Fruit fly (Drosophila melanogaster) whole organism, embryonic: ENCODE data around the gene CG14696.

Experiments used
- Abd-B ChIP-seq: fragments of 200-800 bp; sonication (Bioruptor generic); optimal IDR thresholded peaks from 2 replicates; lab custom pipeline; 2018; ENCODE audit warnings: missing biosample characterization, mild to moderate bottlenecking, missing genetic modification characterization, moderate library complexity
- BtbVII ChIP-seq: fragments of 200-800 bp; sonication (Bioruptor generic); optimal IDR thresholded peaks from 3 replicates; lab custom pipeline; 2017; ENCODE audit warnings: missing biosample characterization, mild to moderate bottlenecking, missing genetic modification characterization
- CG12104 ChIP-seq: fragments of 200-800 bp; sonication (Bioruptor generic); optimal IDR thresholded peaks from 3 replicates; lab custom pipeline; 2016; ENCODE audit warnings: missing biosample characterization, missing genetic modification characterization
- CG1233 ChIP-seq: fragments of 200-800 bp; sonication (Bioruptor generic); optimal IDR thresholded peaks from 4 replicates; lab custom pipeline; 2018; ENCODE audit warnings: missing biosample characterization, mild to moderate bottlenecking, missing genetic modification characterization
- CG13123 ChIP-seq: fragments of 200-800 bp; sonication (Bioruptor generic); optimal IDR thresholded peaks from 2 replicates; lab custom pipeline; 2016; ENCODE audit warnings: missing biosample characterization, missing genetic modification characterization
- CG13894 ChIP-seq: fragments of 200-800 bp; sonication (Bioruptor generic); optimal IDR thresholded peaks from 3 replicates; lab custom pipeline; 2018; ENCODE audit warnings: missing biosample characterization, mild to moderate bottlenecking, missing genetic modification characterization, moderate library complexity
- CG14050 ChIP-seq: fragments of 200-800 bp; sonication (Bioruptor generic); IDR thresholded peaks from 3 replicates; pipeline ENCODE4 v1.3.6; 2022; ENCODE audit warnings: missing biosample characterization, missing genetic modification characterization
- CG15011 ChIP-seq: fragments of 200-800 bp; sonication (Bioruptor generic); optimal IDR thresholded peaks from 3 replicates; lab custom pipeline; 2018; ENCODE audit warnings: missing biosample characterization, mild to moderate bottlenecking, missing genetic modification characterization
- CG15514 ChIP-seq: fragments of 200-800 bp; sonication (Bioruptor generic); optimal IDR thresholded peaks from 3 replicates; lab custom pipeline; 2017; ENCODE audit warnings: missing biosample characterization, missing genetic modification characterization, mild to moderate bottlenecking, moderate library complexity, missing genetic modification reagents
- CG1647 ChIP-seq: fragments of 200-800 bp; sonication (Bioruptor generic); optimal IDR thresholded peaks from 3 replicates; lab custom pipeline; 2016; ENCODE audit warnings: missing biosample characterization, missing genetic modification characterization
- CG2889 ChIP-seq: fragments of 200-800 bp; sonication (Bioruptor generic); IDR thresholded peaks from 3 replicates; pipeline ENCODE4 v1.3.6; 2022; ENCODE audit warnings: missing biosample characterization, missing genetic modification characterization
- CG31441 ChIP-seq: fragments of 200-800 bp; sonication (Bioruptor generic); IDR thresholded peaks from 2 replicates; pipeline ENCODE4 v1.3.6; 2022; ENCODE audit warnings: missing biosample characterization, missing genetic modification characterization
- CG32772 ChIP-seq: fragments of 200-800 bp; sonication (Bioruptor generic); IDR thresholded peaks from 2 replicates; pipeline ENCODE4 v1.3.6; 2022; ENCODE audit warnings: missing biosample characterization, missing genetic modification characterization
- CG3281 ChIP-seq: fragments of 200-800 bp; sonication (Bioruptor generic); optimal IDR thresholded peaks from 3 replicates; lab custom pipeline; 2017; ENCODE audit warnings: missing biosample characterization, mild to moderate bottlenecking, missing genetic modification characterization
- CG34422 ChIP-seq: fragments of 200-800 bp; sonication (Bioruptor generic); IDR thresholded peaks from 3 replicates; pipeline ENCODE4 v1.3.6; 2022; ENCODE audit warnings: missing biosample characterization, missing genetic modification characterization
- CG3726 ChIP-seq: fragments of 200-800 bp; sonication (Bioruptor generic); IDR thresholded peaks from 3 replicates; pipeline ENCODE4, ENCODE4 v1.3.6; 2022; ENCODE audit warnings: missing biosample characterization, missing genetic modification characterization
- CG5953 ChIP-seq: fragments of 200-800 bp; sonication (Bioruptor generic); IDR thresholded peaks from 2 replicates; pipeline ENCODE4 v1.3.6; 2022; ENCODE audit warnings: missing biosample characterization, missing genetic modification characterization
- CG6254 ChIP-seq: fragments of 200-800 bp; sonication (Bioruptor generic); optimal IDR thresholded peaks from 3 replicates; lab custom pipeline; 2017; ENCODE audit warnings: mild to moderate bottlenecking, missing biosample characterization, missing genetic modification reagents, missing genetic modification characterization
- CG6813 ChIP-seq: fragments of 200-800 bp; sonication (Bioruptor generic); optimal IDR thresholded peaks from 2 replicates; lab custom pipeline; 2017; ENCODE audit warnings: missing biosample characterization, missing genetic modification characterization, mild to moderate bottlenecking, moderate library complexity, missing genetic modification reagents
- CG9727 ChIP-seq: fragments of 200-800 bp; sonication (Bioruptor generic); optimal IDR thresholded peaks from 3 replicates; lab custom pipeline; 2017; ENCODE audit warnings: missing biosample characterization, mild to moderate bottlenecking, missing genetic modification characterization
- CkIIα-i1 ChIP-seq: fragments of 200-800 bp; sonication (Bioruptor generic); IDR thresholded peaks from 2 replicates; pipeline ENCODE4 v1.3.6; 2022; ENCODE audit warnings: missing biosample characterization, missing genetic modification characterization
- Dek ChIP-seq: fragments of 200-800 bp; sonication (Bioruptor generic); optimal IDR thresholded peaks from 3 replicates; lab custom pipeline; 2019; ENCODE audit warnings: missing biosample characterization, mild to moderate bottlenecking, missing genetic modification characterization, moderate library complexity
- Dref ChIP-seq: fragments of 200-800 bp; sonication (Bioruptor generic); IDR thresholded peaks from 2 replicates; pipeline ENCODE4 v1.3.6; 2022; ENCODE audit warnings: missing biosample characterization, missing genetic modification characterization
- Gsc ChIP-seq: fragments of 200-800 bp; sonication (Bioruptor generic); IDR thresholded peaks from 2 replicates; pipeline ENCODE4 v1.3.6; 2022; ENCODE audit warnings: missing biosample characterization, missing genetic modification characterization
- H2.0 ChIP-seq: fragments of 200-800 bp; sonication (Bioruptor generic); IDR thresholded peaks from 2 replicates; pipeline ENCODE4 v1.3.6; 2022; ENCODE audit warnings: missing biosample characterization, missing genetic modification characterization
- HLHmδ ChIP-seq: fragments of 200-800 bp; sonication (Bioruptor generic); optimal IDR thresholded peaks from 2 replicates; lab custom pipeline; 2018; ENCODE audit warnings: missing biosample characterization, mild to moderate bottlenecking, missing genetic modification characterization, moderate library complexity
- Hr3 ChIP-seq: fragments of 200-800 bp; sonication (Bioruptor generic); optimal IDR thresholded peaks from 3 replicates; lab custom pipeline; 2016; ENCODE audit warnings: missing biosample characterization, missing genetic modification characterization
- Hr51 ChIP-seq, 2 experiments: fragments of 200-800 bp; sonication (Bioruptor generic); optimal IDR thresholded peaks; 2 replicates in 1 of 2; 3 replicates in 1 of 2; lab custom pipeline; 2016 to 2018; ENCODE audit warnings: missing biosample characterization in 2 of 2, missing genetic modification characterization in 2 of 2, mild to moderate bottlenecking in 1 of 2, moderate library complexity in 1 of 2
- Nf-YC ChIP-seq: fragments of 200-800 bp; optimal IDR thresholded peaks from 3 replicates; lab custom pipeline; 2019; ENCODE audit warnings: missing biosample characterization, mild to moderate bottlenecking, missing genetic modification characterization, moderate library complexity
- Pdp1 ChIP-seq, 2 experiments: fragments of 200-800 bp; sonication (Bioruptor generic); optimal IDR thresholded peaks; 3 replicates each; lab custom pipeline; 2016; ENCODE audit warnings: missing biosample characterization in 2 of 2, missing genetic modification characterization in 2 of 2, mild to moderate bottlenecking in 1 of 2, moderate library complexity in 1 of 2
- Ssrp ChIP-seq: fragments of 200-800 bp; sonication (Bioruptor generic); optimal IDR thresholded peaks from 2 replicates; lab custom pipeline; 2018; ENCODE audit warnings: missing biosample characterization, mild to moderate bottlenecking, missing genetic modification characterization, moderate library complexity
- Stat92E ChIP-seq, 3 experiments: fragments of >200 bp in 2 of 3; fragments of 200-800 bp in 1 of 3; sonication (Bioruptor generic) in 1 of 3; optimal IDR thresholded peaks; 2 replicates each; lab custom pipeline; 2017 to 2019; ENCODE audit warnings: missing biosample characterization in 3 of 3, missing genetic modification characterization in 3 of 3, mild to moderate bottlenecking in 1 of 3, moderate library complexity in 1 of 3
- Tbp ChIP-seq: fragments of >200 bp; optimal IDR thresholded peaks from 2 replicates; lab custom pipeline; 2018; ENCODE audit warnings: missing biosample characterization, missing genetic modification characterization
- ash1 ChIP-seq: fragments of 200-800 bp; sonication (Bioruptor generic); optimal IDR thresholded peaks from 2 replicates; lab custom pipeline; 2018; ENCODE audit warnings: missing biosample characterization, mild to moderate bottlenecking, missing genetic modification characterization
- da ChIP-seq: fragments of 200-800 bp; sonication (Bioruptor generic); optimal IDR thresholded peaks from 2 replicates; lab custom pipeline; 2016; ENCODE audit warnings: missing biosample characterization, missing genetic modification characterization
- exex ChIP-seq: fragments of 200-800 bp; sonication (Bioruptor generic); optimal IDR thresholded peaks from 4 replicates; lab custom pipeline; 2018; ENCODE audit warnings: missing biosample characterization, mild to moderate bottlenecking, missing genetic modification characterization, moderate library complexity
- fd102C ChIP-seq: fragments of 200-800 bp; sonication (Bioruptor generic); optimal IDR thresholded peaks from 2 replicates; lab custom pipeline; 2018; ENCODE audit warnings: missing biosample characterization, mild to moderate bottlenecking, missing genetic modification characterization, moderate library complexity
- gcm2 ChIP-seq: fragments of 200-800 bp; sonication (Bioruptor generic); optimal IDR thresholded peaks from 2 replicates; lab custom pipeline; 2016; ENCODE audit warnings: missing biosample characterization, missing genetic modification characterization
- h ChIP-seq: fragments of >200 bp; optimal IDR thresholded peaks from 2 replicates; lab custom pipeline; 2017
- lab ChIP-seq: fragments of 200-800 bp; sonication (Bioruptor generic); optimal IDR thresholded peaks from 3 replicates; lab custom pipeline; 2017; ENCODE audit warnings: missing biosample characterization, missing genetic modification characterization, mild to moderate bottlenecking, moderate library complexity, missing genetic modification reagents
- lilli ChIP-seq: fragments of 200-800 bp; sonication (Bioruptor generic); optimal IDR thresholded peaks from 3 replicates; lab custom pipeline; 2016; ENCODE audit warnings: missing biosample characterization, missing genetic modification characterization
- org-1 ChIP-seq: fragments of 200-800 bp; sonication (Bioruptor generic); optimal IDR thresholded peaks from 2 replicates; lab custom pipeline; 2017; ENCODE audit warnings: missing biosample characterization, missing genetic modification characterization
- p53 ChIP-seq: fragments of 200-800 bp; sonication (Bioruptor generic); optimal IDR thresholded peaks from 2 replicates; lab custom pipeline; 2016; ENCODE audit warnings: missing biosample characterization, missing genetic modification characterization
- row ChIP-seq: fragments of 200-800 bp; sonication (Bioruptor generic); IDR thresholded peaks from 3 replicates; pipeline ENCODE4 v1.3.6; 2022; ENCODE audit warnings: missing biosample characterization, missing genetic modification characterization
- salm ChIP-seq: fragments of 200-800 bp; sonication (Bioruptor generic); optimal IDR thresholded peaks from 2 replicates; lab custom pipeline; 2018; ENCODE audit warnings: missing biosample characterization, mild to moderate bottlenecking, missing genetic modification characterization
- sob ChIP-seq: fragments of 200-800 bp; sonication (Bioruptor generic); IDR thresholded peaks from 2 replicates; pipeline ENCODE4 v1.3.6; 2022; ENCODE audit warnings: missing biosample characterization, missing genetic modification characterization
- tup ChIP-seq: fragments of 200-800 bp; sonication (Bioruptor generic); optimal IDR thresholded peaks from 2 replicates; lab custom pipeline; 2016; ENCODE audit warnings: missing biosample characterization, mild to moderate bottlenecking, missing genetic modification characterization, moderate library complexity
- unc-4 ChIP-seq: fragments of 200-800 bp; sonication (Bioruptor generic); IDR thresholded peaks from 2 replicates; pipeline ENCODE4 v1.3.6; 2022; ENCODE audit warnings: missing biosample characterization, missing genetic modification characterization; ENCODE audit not compliant: partially characterized antibody
- vfl ChIP-seq: fragments of 200-800 bp; sonication (Bioruptor generic); optimal IDR thresholded peaks from 2 replicates; lab custom pipeline; 2016; ENCODE audit warnings: missing biosample characterization, missing genetic modification characterization

The CG14696 gene

dm6 chr3R:10884031-10884677 lies 647 bp downstream of the CG14696 start (continued):
- TF ChIP-seq salm (peak; percentile 61), CkIIα-i1 (GFP tag; lab: Robert Waterston, UW) (peak; percentile 45; the same call in 1 of the 2 replicates), Ssrp (tag; lab: Kevin White, UChicago) (peak; percentile 33), CG13894 (tag; lab: Kevin White, UChicago) (peak; percentile 74), CG9727 (GFP tag; lab: Kevin White, UChicago) (peak; percentile 77), Hr3 (GFP tag; lab: Kevin White, UChicago) (peak; percentile 27), CG34422 (GFP tag; lab: Robert Waterston, UW) (peak; percentile 89), sob (peak; percentile 88), Stat92E (GFP tag; optimal IDR thresholded peaks at IDR 0.05; lab: Kevin White, UChicago) (no peak), CG15514 (GFP tag; lab: Kevin White, UChicago) (peak; percentile 66), CG1647 (GFP tag; lab: Kevin White, UChicago) (peak; percentile 23), gcm2 (GFP tag; lab: Kevin White, UChicago) (no peak), Tbp (GFP tag; lab: Kevin White, UChicago) (no peak), exex (tag; lab: Kevin White, UChicago) (peak; percentile 67), Dek (tag; lab: Kevin White, UChicago) (peak; percentile 84), CG5953 (GFP tag; lab: Robert Waterston, UW) (0 out of 2 replicates have a peak, but pooled peaks have one; percentile 50), CG1233 (GFP tag; lab: Kevin White, UChicago) (peak; percentile 69), unc-4 (GFP tag; lab: Robert Waterston, UW) (no peak), CG31441 (peak; percentile 78), HLHmδ (GFP tag; lab: Kevin White, UChicago) (no peak), lab (GFP tag; lab: Kevin White, UChicago) (peak; percentile 93), ash1 (no peak), Pdp1 (GFP tag; optimal IDR thresholded peaks at IDR 0.05; lab: Kevin White, UChicago) (peak; percentile 31 to 48), vfl (GFP tag; lab: Kevin White, UChicago) (no peak), lilli (peak; percentile 53), h (lab: Kevin White, UChicago) (no peak), CG12104 (GFP tag; lab: Kevin White, UChicago) (peak; percentile 60), Dref (GFP tag; lab: Robert Waterston, UW) (peak; percentile 26; the same call in 1 of the 2 replicates), Gsc (GFP tag; lab: Robert Waterston, UW) (peak; percentile 9; the same call in 1 of the 2 replicates), Nf-YC (peak; percentile 49), H2.0 (GFP tag; lab: Robert Waterston, UW) (peak; percentile 70), CG32772 (GFP tag; lab: Robert Waterston, UW) (peak; percentile 75), da (GFP tag; lab: Kevin White, UChicago) (no peak), fd102C (no peak), p53 (GFP tag; lab: Kevin White, UChicago) (no peak), CG15011 (GFP tag; lab: Kevin White, UChicago) (peak; percentile 60), org-1 (GFP tag; lab: Kevin White, UChicago) (peak; percentile 14), row (peak; percentile 85), CG13123 (no peak), Hr51 (GFP tag; optimal IDR thresholded peaks at IDR 0.05; lab: Kevin White, UChicago) (peak in 1 of 2 experiments; percentile 79), BtbVII (GFP tag; lab: Kevin White, UChicago) (peak; percentile 73), CG14050 (GFP tag; lab: Robert Waterston, UW) (peak; percentile 67), tup (peak; percentile 39), CG6813 (GFP tag; lab: Kevin White, UChicago) (peak; percentile 56), CG3726 (GFP tag; lab: Robert Waterston, UW) (peak; percentile 63; the same call in 1 of the 3 replicates), CG3281 (peak; percentile 87), CG6254 (GFP tag; lab: Kevin White, UChicago) (peak; percentile 44), Abd-B (peak; percentile 79), CG2889 (peak; percentile 53; the same call in 1 of the 3 replicates)
